Fruit fly (Drosophila melanogaster): ENCODE measurements around the gene CG14511.

CG14511 gene

DNA sequence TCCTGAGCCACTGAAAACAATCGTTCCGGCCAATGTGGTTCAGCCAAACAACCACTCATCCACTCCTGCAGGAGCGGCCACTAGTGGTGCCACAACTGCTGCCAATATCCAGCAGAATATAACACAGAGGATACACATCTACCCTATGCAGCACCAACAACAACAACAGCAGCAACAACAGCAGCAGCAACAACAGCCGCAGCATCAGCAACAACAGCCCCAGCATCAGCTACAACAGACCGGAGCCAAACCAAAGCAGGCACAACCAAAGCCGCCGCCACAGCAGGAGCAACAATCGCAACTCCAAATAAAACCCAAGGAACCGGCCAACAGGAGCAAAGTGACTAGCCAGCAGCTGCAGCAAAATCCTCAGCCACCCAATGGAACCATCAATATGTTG lies 43.5 kb downstream of the CG14511 start:
- TF ChIP-seq CG17806 (tag; optimal IDR thresholded peaks at IDR 0.05) (no peak), CG8159 (tag; optimal IDR thresholded peaks at IDR 0.05) (no peak), CG34367 (tag; optimal IDR thresholded peaks at IDR 0.05) (no peak)

DNA sequence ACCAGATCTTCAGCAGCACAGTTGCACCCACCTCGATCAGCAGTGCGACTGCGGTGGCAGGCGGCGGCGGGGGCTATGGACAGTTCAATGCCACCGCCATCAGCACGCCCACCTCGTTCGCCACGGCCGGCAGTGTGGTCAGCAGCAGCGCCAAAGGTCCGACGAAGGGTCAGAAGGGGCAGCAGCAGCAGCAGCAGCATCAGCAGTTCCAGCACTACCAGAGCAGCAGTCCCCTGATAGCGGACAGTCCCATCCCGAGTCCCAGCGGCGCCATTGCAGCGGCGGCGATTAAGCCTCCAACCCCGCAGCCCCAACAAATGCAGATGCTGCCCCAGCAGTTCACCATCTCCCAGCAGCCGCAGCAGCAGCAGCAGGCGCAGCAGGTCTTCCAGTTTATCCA lies 48.7 kb downstream of the CG14511 start:
- TF ChIP-seq CG10348 (GFP tag; IDR thresholded peaks at IDR 0.05), result no peak
- no peak for TF ChIP-seq CG9948 (tag; optimal IDR thresholded peaks at IDR 0.05)
- no peak for TF ChIP-seq D1 (tag; optimal IDR thresholded peaks at IDR 0.05)
- no peak for TF ChIP-seq Pif1A (GFP tag; optimal IDR thresholded peaks at IDR 0.05)
- TF ChIP-seq EcR (GFP tag; optimal IDR thresholded peaks at IDR 0.05), result no peak
- TF ChIP-seq CG4496 (GFP tag; IDR thresholded peaks at IDR 0.05), result no peak
- no peak for TF ChIP-seq CG14655 (GFP tag; optimal IDR thresholded peaks at IDR 0.05)
- TF ChIP-seq CG17806 (tag; optimal IDR thresholded peaks at IDR 0.05), result no peak
- TF ChIP-seq CG13204 (GFP tag; optimal IDR thresholded peaks at IDR 0.05), result no peak
- TF ChIP-seq CG8159 (tag; optimal IDR thresholded peaks at IDR 0.05), result no peak
- no peak for TF ChIP-seq fd96Ca (GFP tag; IDR thresholded peaks at IDR 0.05)
- TF ChIP-seq Snoo (tag; optimal IDR thresholded peaks at IDR 0.05), result no peak
- TF ChIP-seq CG34367 (tag; optimal IDR thresholded peaks at IDR 0.05), result no peak
- TF ChIP-seq CG8301 (tag; optimal IDR thresholded peaks at IDR 0.05), result no peak
- no peak for TF ChIP-seq gl (tag; optimal IDR thresholded peaks at IDR 0.05)
- no peak for TF ChIP-seq rn (GFP tag; IDR thresholded peaks at IDR 0.05)
- no peak for TF ChIP-seq CG32121 (GFP tag; IDR thresholded peaks at IDR 0.05)
- no peak for TF ChIP-seq Ets98B (GFP tag; IDR thresholded peaks at IDR 0.05)
- TF ChIP-seq CG15710 (tag; optimal IDR thresholded peaks at IDR 0.05), result no peak

DNA sequence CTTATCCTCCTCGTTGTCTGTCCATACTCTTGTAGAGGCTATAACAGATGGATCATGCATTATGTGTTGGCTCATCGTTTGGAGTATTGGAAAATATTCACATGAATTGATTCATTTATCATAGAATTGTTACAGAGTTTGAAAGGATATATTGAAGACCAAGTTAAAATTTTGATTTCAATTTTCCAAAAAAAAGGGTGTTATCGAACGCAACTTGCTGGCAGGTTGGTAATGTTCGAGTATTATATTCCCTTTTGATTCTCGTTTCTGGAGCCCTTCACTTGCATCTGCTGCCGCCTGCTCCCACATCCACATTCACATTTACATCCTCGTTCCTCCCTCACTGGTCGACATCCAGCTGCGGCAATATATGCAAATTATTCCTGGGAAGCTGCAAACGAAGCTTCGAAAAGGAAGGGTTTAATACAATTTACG lies 50.7 kb downstream of the CG14511 start:
- peak; percentile 78 for TF ChIP-seq CG9948 (tag; optimal IDR thresholded peaks at IDR 0.05)
- TF ChIP-seq CG4496 (GFP tag; IDR thresholded peaks at IDR 0.05), result peak; percentile 75
- TF ChIP-seq CG12605 (GFP tag; IDR thresholded peaks at IDR 0.05), result peak; percentile 34; the same call in 1 of the 2 replicates
- 0 out of 3 replicates have a peak, but pooled peaks have one; percentile 39 for TF ChIP-seq fd96Ca (GFP tag; IDR thresholded peaks at IDR 0.05)
- peak; percentile 90 for TF ChIP-seq CG15710 (tag; optimal IDR thresholded peaks at IDR 0.05)
- no peak for TF ChIP-seq CG14655 (GFP tag; optimal IDR thresholded peaks at IDR 0.05)
- peak; percentile 83 for TF ChIP-seq CG17806 (tag; optimal IDR thresholded peaks at IDR 0.05)
- TF ChIP-seq CG8159 (tag; optimal IDR thresholded peaks at IDR 0.05), result peak; percentile 87
- peak; percentile 86 for TF ChIP-seq CG34367 (tag; optimal IDR thresholded peaks at IDR 0.05)
- TF ChIP-seq CG8301 (tag; optimal IDR thresholded peaks at IDR 0.05), result no peak
- peak; percentile 71 for TF ChIP-seq gl (tag; optimal IDR thresholded peaks at IDR 0.05)
- peak; percentile 48 for TF ChIP-seq Ets98B (GFP tag; IDR thresholded peaks at IDR 0.05)
- no peak for TF ChIP-seq Snoo (tag; optimal IDR thresholded peaks at IDR 0.05)
- TF ChIP-seq rn (GFP tag; IDR thresholded peaks at IDR 0.05), result 0 out of 2 replicates have a peak, but pooled peaks have one; percentile 23

All from whole organism, pupa.